Worm (Caenorhabditis elegans) whole organism, L3 larva: ENCODE data around the gene Y39G8B.10.

ENCODE experiments used
- ama-1 ChIP-seq: fragments of 150-350 bp; optimal IDR thresholded peaks from 2 replicates; lab custom pipeline; 2018
- ceh-16 ChIP-seq: sonication (generic microtip); optimal IDR thresholded peaks from 2 replicates; lab custom pipeline; 2017; ENCODE audit warnings: missing biosample characterization, missing genetic modification characterization
- ceh-82 ChIP-seq: fragments of 150-350 bp; optimal IDR thresholded peaks from 2 replicates; lab custom pipeline; 2014; ENCODE audit warnings: missing biosample characterization, missing genetic modification characterization
- ceh-9 ChIP-seq: sonication (generic microtip); optimal IDR thresholded peaks from 2 replicates; lab custom pipeline; 2018; ENCODE audit warnings: missing biosample characterization, missing genetic modification characterization
- daf-12 ChIP-seq: fragments of 150-350 bp; optimal IDR thresholded peaks from 2 replicates; lab custom pipeline; 2014; ENCODE audit warnings: missing biosample characterization, missing genetic modification reagents, missing genetic modification characterization
- egl-27 ChIP-seq: sonication (generic microtip); optimal IDR thresholded peaks from 4 replicates; lab custom pipeline; 2017; ENCODE audit warnings: missing biosample characterization, missing genetic modification reagents, missing genetic modification characterization
- egl-5 ChIP-seq: fragments of 150-350 bp; optimal IDR thresholded peaks from 2 replicates; lab custom pipeline; 2017; ENCODE audit warnings: missing biosample characterization, missing genetic modification reagents, missing genetic modification characterization, inconsistent platforms
- elt-1 ChIP-seq: fragments of 150-350 bp; optimal IDR thresholded peaks from 2 replicates; lab custom pipeline; 2014; ENCODE audit warnings: missing biosample characterization, missing genetic modification characterization
- elt-2 ChIP-seq: sonication (generic microtip); optimal IDR thresholded peaks from 2 replicates; lab custom pipeline; 2016; ENCODE audit warnings: missing genetic modification reagents, mild to moderate bottlenecking, missing genetic modification characterization, missing compliant biosample characterization
- fkh-10 ChIP-seq: sonication (generic microtip); optimal IDR thresholded peaks from 2 replicates; lab custom pipeline; 2017; ENCODE audit warnings: missing biosample characterization, missing genetic modification reagents, missing genetic modification characterization
- fkh-2 ChIP-seq: fragments of 150-350 bp; optimal IDR thresholded peaks from 2 replicates; lab custom pipeline; 2014; ENCODE audit warnings: missing biosample characterization, missing genetic modification reagents, missing genetic modification characterization
- hmg-11 ChIP-seq: sonication (generic microtip); optimal IDR thresholded peaks from 2 replicates; lab custom pipeline; 2016; ENCODE audit warnings: missing genetic modification characterization, missing compliant biosample characterization
- jun-1 ChIP-seq: fragments of 150-350 bp; optimal IDR thresholded peaks from 2 replicates; lab custom pipeline; 2014; ENCODE audit warnings: missing biosample characterization, missing genetic modification reagents, missing genetic modification characterization
- lin-39 ChIP-seq: fragments of 150-350 bp; optimal IDR thresholded peaks from 2 replicates; lab custom pipeline; 2018; ENCODE audit warnings: missing biosample characterization, missing genetic modification reagents, missing genetic modification characterization
- mdl-1 ChIP-seq: fragments of 150-350 bp; optimal IDR thresholded peaks from 2 replicates; lab custom pipeline; 2014; ENCODE audit warnings: missing biosample characterization, missing genetic modification characterization
- nfya-1 ChIP-seq: sonication (generic microtip); optimal IDR thresholded peaks from 2 replicates; lab custom pipeline; 2017; ENCODE audit warnings: missing genetic modification characterization, mild to moderate bottlenecking, missing compliant biosample characterization, antibody characterized with exemption, moderate library complexity; ENCODE audit not compliant: insufficient read depth
- nhr-12 ChIP-seq: fragments of 150-350 bp; optimal IDR thresholded peaks from 2 replicates; lab custom pipeline; 2014; ENCODE audit warnings: missing biosample characterization, missing genetic modification characterization
- nhr-237 ChIP-seq: fragments of 150-350 bp; optimal IDR thresholded peaks from 2 replicates; lab custom pipeline; 2014; ENCODE audit warnings: missing biosample characterization, missing genetic modification characterization
- nhr-25 ChIP-seq: sonication (generic microtip); optimal IDR thresholded peaks from 2 replicates; lab custom pipeline; 2017; ENCODE audit warnings: missing biosample characterization, missing genetic modification characterization
- nhr-28 ChIP-seq: fragments of 150-350 bp; optimal IDR thresholded peaks from 2 replicates; lab custom pipeline; 2014; ENCODE audit warnings: missing biosample characterization, missing genetic modification characterization
- nhr-43 ChIP-seq: sonication (generic microtip); optimal IDR thresholded peaks from 2 replicates; lab custom pipeline; 2016; ENCODE audit warnings: mild to moderate bottlenecking, missing genetic modification characterization, missing compliant biosample characterization; ENCODE audit not compliant: poor library complexity, severe bottlenecking
- nhr-67 ChIP-seq: fragments of 150-350 bp; optimal IDR thresholded peaks from 2 replicates; lab custom pipeline; 2014; ENCODE audit warnings: missing biosample characterization, missing genetic modification characterization
- nhr-76 ChIP-seq: fragments of 150-350 bp; sonication (generic microtip); optimal IDR thresholded peaks from 5 replicates; lab custom pipeline; 2014; ENCODE audit warnings: missing biosample characterization, missing genetic modification characterization
- nhr-77 ChIP-seq: fragments of 150-350 bp; optimal IDR thresholded peaks from 2 replicates; lab custom pipeline; 2014; ENCODE audit warnings: missing biosample characterization, missing genetic modification characterization
- pha-4 ChIP-seq: fragments of 150-350 bp; optimal IDR thresholded peaks from 2 replicates; lab custom pipeline; 2014; ENCODE audit warnings: missing biosample characterization, missing genetic modification reagents, missing genetic modification characterization
- pqm-1 ChIP-seq: fragments of 150-350 bp; optimal IDR thresholded peaks from 2 replicates; lab custom pipeline; 2017; ENCODE audit warnings: missing biosample characterization, missing genetic modification characterization, inconsistent platforms
- skn-1 ChIP-seq: fragments of 150-350 bp; optimal IDR thresholded peaks from 2 replicates; lab custom pipeline; 2014; ENCODE audit warnings: missing biosample characterization, missing genetic modification characterization
- unc-39 ChIP-seq: sonication (generic microtip); optimal IDR thresholded peaks from 4 replicates; lab custom pipeline; 2017; ENCODE audit warnings: missing biosample characterization, missing genetic modification characterization
- unc-62 ChIP-seq: fragments of 150-350 bp; sonication (generic microtip); optimal IDR thresholded peaks from 4 replicates; lab custom pipeline; 2014; ENCODE audit warnings: missing biosample characterization, missing genetic modification reagents, missing genetic modification characterization
- zag-1 ChIP-seq: fragments of 150-350 bp; optimal IDR thresholded peaks from 2 replicates; lab custom pipeline; 2014; ENCODE audit warnings: missing biosample characterization, missing genetic modification characterization
- ztf-11 ChIP-seq: fragments of 150-350 bp; optimal IDR thresholded peaks from 2 replicates; lab custom pipeline; 2014; ENCODE audit warnings: missing biosample characterization, missing genetic modification characterization

Y39G8B.10 gene

ce11 chrII:13982247-13982646 is 668 bp downstream of the Y39G8B.10 start:
- TF ChIP-seq ceh-9 (no peak), egl-5 (tag; lab: Kevin White, UChicago) (no peak), fkh-2 (tag; lab: Kevin White, UChicago) (no peak), unc-39 (tag; lab: Kevin White, UChicago) (no peak), nhr-43 (no peak), nhr-77 (no peak), ztf-11 (no peak), nhr-25 (tag; lab: Kevin White, UChicago) (no peak), nhr-67 (tag; lab: Kevin White, UChicago) (no peak), unc-62 (no peak), egl-27 (no peak), lin-39 (tag; lab: Kevin White, UChicago) (no peak), skn-1 (tag; lab: Kevin White, UChicago) (no peak), pqm-1 (tag; lab: Kevin White, UChicago) (no peak), pha-4 (tag; lab: Kevin White, UChicago) (no peak)

- no peak for TF ChIP-seq lin-39 (tag; lab: Kevin White, UChicago)
- no peak for TF ChIP-seq ceh-9
- TF ChIP-seq zag-1 (tag; lab: Kevin White, UChicago), result no peak
- peak; percentile 30 for TF ChIP-seq skn-1 (tag; lab: Kevin White, UChicago)
- TF ChIP-seq ceh-16 (tag; lab: Kevin White, UChicago), result no peak
- no peak for TF ChIP-seq nhr-28
- no peak for TF ChIP-seq nhr-25 (tag; lab: Kevin White, UChicago)
- no peak for TF ChIP-seq jun-1 (tag; lab: Kevin White, UChicago)
- peak; percentile 34 for TF ChIP-seq elt-2 (tag; lab: Kevin White, UChicago)
- TF ChIP-seq fkh-10 (GFP tag; lab: Kevin White, UChicago), result no peak
- TF ChIP-seq nhr-77, result no peak
- no peak for TF ChIP-seq nhr-76 (tag; lab: Kevin White, UChicago)
- TF ChIP-seq nhr-67 (tag; lab: Kevin White, UChicago), result no peak
- TF ChIP-seq hmg-11 (tag; lab: Kevin White, UChicago), result no peak
- TF ChIP-seq nhr-12 (tag; lab: Kevin White, UChicago), result no peak
- TF ChIP-seq daf-12 (tag; lab: Kevin White, UChicago), result no peak
- peak; percentile 53 for TF ChIP-seq pqm-1 (tag; lab: Kevin White, UChicago)
- TF ChIP-seq nfya-1 (tag; lab: Kevin White, UChicago), result no peak
- no peak for TF ChIP-seq elt-1
- TF ChIP-seq mdl-1 (tag; lab: Kevin White, UChicago), result no peak
Measured at ce11 chrII:13981819-13982218, 1.1 kb downstream of the Y39G8B.10 start.

- TF ChIP-seq ceh-82 (tag; lab: Kevin White, UChicago) (no peak), pqm-1 (tag; lab: Kevin White, UChicago) (peak; percentile 5), pha-4 (tag; lab: Kevin White, UChicago) (peak; percentile 0), elt-2 (tag; lab: Kevin White, UChicago) (peak; percentile 61)
Measured at ce11 chrII:13981097-13981496, 1.8 kb downstream of the Y39G8B.10 start, which contains the start of gene Y39G8B.9. Y39G8B.9 (plus strand) TSS chrII:13981365.

- no peak for TF ChIP-seq skn-1 (tag; lab: Kevin White, UChicago)
- TF ChIP-seq pha-4 (tag; lab: Kevin White, UChicago), result peak; percentile 47
- peak; percentile 92 for TF ChIP-seq elt-2 (tag; lab: Kevin White, UChicago)
- peak; percentile 85 for TF ChIP-seq jun-1 (tag; lab: Kevin White, UChicago)
- no peak for TF ChIP-seq nhr-28
- peak; percentile 73 for TF ChIP-seq pqm-1 (tag; lab: Kevin White, UChicago)
Measured at ce11 chrII:13979833-13980513, 2.9 kb downstream of the Y39G8B.10 start, which contains the start of gene sre-48. sre-48 (minus strand) TSS chrII:13979883.

- TF ChIP-seq nhr-237, result no peak
- TF ChIP-seq elt-2 (tag; lab: Kevin White, UChicago), result no peak
- no peak for TF ChIP-seq ama-1 (lab: Kevin White, UChicago)
Measured at ce11 chrII:13977701-13978100, 5.2 kb downstream of the Y39G8B.10 start.
